5 worm cellular contexts compared by ENCODE assay signal in genomic region chrIII:5108746-5109145, ce11.
A peak's percentile ranks its signal among the peaks of the same experiment; 100 is the strongest.
TF ChIP-seq lines count a peak whose summit lies in the region.

No protein-coding gene starts in this region.

TF ChIP-seq in whole organism, L1 larva, 84 proteins besides CTCF, POLR2A, EP300 and RAD21 (continues in another document):
- TF ChIP-seq dpl-1 (GFP tag; optimal IDR thresholded peaks at IDR 0.05; lab: Kevin White, UChicago) (peak; percentile 55 to 69 (median 68)), nhr-90 (tag; optimal IDR thresholded peaks at IDR 0.05; lab: Kevin White, UChicago; ENCODE audit: poor library complexity) (peak; percentile 57), isw-1 (GFP tag; IDR thresholded peaks at IDR 0.05; lab: Robert Waterston, UW) (peak; percentile 40; the same call in 1 of the 2 replicates), sup-37 (GFP tag; optimal IDR thresholded peaks at IDR 0.05; lab: Kevin White, UChicago) (no peak), swsn-7 (tag; optimal IDR thresholded peaks at IDR 0.05; lab: Kevin White, UChicago) (peak; percentile 52), nhr-85 (tag; lab: Kevin White, UChicago) (peak; percentile 54), irx-1 (tag; optimal IDR thresholded peaks at IDR 0.05; lab: Kevin White, UChicago) (peak; percentile 36), hpl-2 (GFP tag; optimal IDR thresholded peaks at IDR 0.05; lab: Kevin White, UChicago) (no peak), tbx-2 (tag; optimal IDR thresholded peaks at IDR 0.05; lab: Kevin White, UChicago) (peak; percentile 65), nhr-77 (tag; optimal IDR thresholded peaks at IDR 0.05; lab: Kevin White, UChicago) (peak; percentile 25), C16A3.4 (tag; optimal IDR thresholded peaks at IDR 0.05; lab: Kevin White, UChicago) (peak; percentile 36), nhr-20 (tag; optimal IDR thresholded peaks at IDR 0.05; lab: Kevin White, UChicago) (peak; percentile 74), lsy-2 (tag; optimal IDR thresholded peaks at IDR 0.05; lab: Kevin White, UChicago) (peak; percentile 72 to 78), vab-15 (tag; optimal IDR thresholded peaks at IDR 0.05; lab: Kevin White, UChicago) (no peak), fkh-8 (tag; optimal IDR thresholded peaks at IDR 0.05; lab: Kevin White, UChicago) (peak; percentile 40), efl-1 (optimal IDR thresholded peaks at IDR 0.05; lab: Kevin White, UChicago) (peak; percentile 76 to 80), efl-1 (GFP tag; optimal IDR thresholded peaks at IDR 0.05 in 1 of 2; lab: Kevin White, UChicago) (peak; percentile 71 to 94), nhr-237 (tag; optimal IDR thresholded peaks at IDR 0.05; lab: Kevin White, UChicago) (no peak)

TF ChIP-seq in whole organism, L3 larva, 47 proteins besides CTCF, POLR2A, EP300 and RAD21 (continues in another document):
- TF ChIP-seq lin-15B (tag; optimal IDR thresholded peaks at IDR 0.05; lab: Kevin White, UChicago) (peak; percentile 86), ztf-4 (tag; optimal IDR thresholded peaks at IDR 0.05; lab: Kevin White, UChicago) (no peak), zag-1 (tag; optimal IDR thresholded peaks at IDR 0.05; lab: Kevin White, UChicago) (no peak), ztf-11 (tag; optimal IDR thresholded peaks at IDR 0.05; lab: Kevin White, UChicago) (no peak), unc-62 (GFP tag; optimal IDR thresholded peaks at IDR 0.05; lab: Kevin White, UChicago) (no peak), daf-12 (tag; optimal IDR thresholded peaks at IDR 0.05; lab: Kevin White, UChicago) (no peak), egl-5 (tag; optimal IDR thresholded peaks at IDR 0.05; lab: Kevin White, UChicago) (peak; percentile 54), nhr-76 (tag; optimal IDR thresholded peaks at IDR 0.05; lab: Kevin White, UChicago) (no peak), ZK546.5 (tag; optimal IDR thresholded peaks at IDR 0.05; lab: Kevin White, UChicago) (no peak), fos-1 (tag; optimal IDR thresholded peaks at IDR 0.05; lab: Kevin White, UChicago) (no peak), jun-1 (tag; optimal IDR thresholded peaks at IDR 0.05; lab: Kevin White, UChicago) (no peak), R02D3.7 (tag; optimal IDR thresholded peaks at IDR 0.05; lab: Kevin White, UChicago) (no peak), pha-4 (tag; optimal IDR thresholded peaks at IDR 0.05; lab: Kevin White, UChicago) (peak; percentile 71), pqm-1 (tag; optimal IDR thresholded peaks at IDR 0.05; lab: Kevin White, UChicago) (peak; percentile 40), elt-2 (tag; optimal IDR thresholded peaks at IDR 0.05; lab: Kevin White, UChicago) (peak; percentile 30), nhr-43 (tag; optimal IDR thresholded peaks at IDR 0.05; lab: Kevin White, UChicago; ENCODE audit: poor library complexity, severe bottlenecking) (peak; percentile 21), nhr-11 (tag; optimal IDR thresholded peaks at IDR 0.05; lab: Kevin White, UChicago) (no peak), skn-1 (tag; optimal IDR thresholded peaks at IDR 0.05; lab: Kevin White, UChicago) (peak; percentile 25), mdl-1 (tag; optimal IDR thresholded peaks at IDR 0.05; lab: Kevin White, UChicago) (no peak), tbx-2 (tag; optimal IDR thresholded peaks at IDR 0.05; lab: Kevin White, UChicago) (no peak)

TF ChIP-seq in whole organism, early embryonic, 17 proteins besides CTCF, POLR2A, EP300 and RAD21:
- TF ChIP-seq tra-4 (tag; optimal IDR thresholded peaks at IDR 0.05; lab: Kevin White, UChicago) (no peak), tbx-11 (GFP tag; IDR thresholded peaks at IDR 0.05; lab: Robert Waterston, UW) (no peak), B0310.2 (tag; optimal IDR thresholded peaks at IDR 0.05; lab: Kevin White, UChicago) (no peak), sea-1 (GFP tag; conservative IDR thresholded peaks at IDR 0.05; lab: Robert Waterston, UW) (no peak), hmg-4 (GFP tag; optimal IDR thresholded peaks at IDR 0.05; lab: Kevin White, UChicago) (peak; percentile 53), ceh-36 (tag; optimal IDR thresholded peaks at IDR 0.05; lab: Kevin White, UChicago) (no peak), F13C5.2 (tag; optimal IDR thresholded peaks at IDR 0.05; lab: Kevin White, UChicago) (peak; percentile 32), ama-1 (optimal IDR thresholded peaks at IDR 0.05; lab: Kevin White, UChicago) (no peak), ceh-13 (GFP tag; optimal IDR thresholded peaks at IDR 0.05; lab: Kevin White, UChicago) (no peak), flt-1 (GFP tag; IDR thresholded peaks at IDR 0.05; lab: Robert Waterston, UW) (no peak), aly-1 (tag; optimal IDR thresholded peaks at IDR 0.05; lab: Kevin White, UChicago) (no peak), hmbx-1 (tag; optimal IDR thresholded peaks at IDR 0.05; lab: Kevin White, UChicago) (no peak)

TF ChIP-seq in whole organism, midembryonic, 9 proteins besides CTCF, POLR2A, EP300 and RAD21:
- TF ChIP-seq ztf-23 (GFP tag; IDR thresholded peaks at IDR 0.05; lab: Robert Waterston, UW) (peak; percentile 57; the same call in 1 of the 2 replicates), T22C8.4 (GFP tag; IDR thresholded peaks at IDR 0.05; lab: Robert Waterston, UW) (no peak)

TF ChIP-seq in whole organism, young adult, 124 proteins besides CTCF, POLR2A, EP300 and RAD21:
- TF ChIP-seq attf-6 (GFP tag; IDR thresholded peaks at IDR 0.05; lab: Robert Waterston, UW) (no peak), hmg-1.2 (GFP tag; IDR thresholded peaks at IDR 0.05; lab: Robert Waterston, UW) (peak; percentile 79), madf-6 (GFP tag; IDR thresholded peaks at IDR 0.05; lab: Robert Waterston, UW) (peak; percentile 57; the same call in 1 of the 2 replicates), ZK185.1 (tag; optimal IDR thresholded peaks at IDR 0.05; lab: Kevin White, UChicago; ENCODE audit: poor library complexity, severe bottlenecking) (peak; percentile 47), sea-2 (GFP tag; IDR thresholded peaks at IDR 0.05; lab: Robert Waterston, UW) (no peak), madf-8 (GFP tag; conservative IDR thresholded peaks at IDR 0.05; lab: Robert Waterston, UW) (0 out of 2 replicates have a peak, but pooled peaks have one; percentile 28), ekl-4 (GFP tag; IDR thresholded peaks at IDR 0.05; lab: Robert Waterston, UW) (0 out of 2 replicates have a peak, but pooled peaks have one; percentile 13), snpc-1.1 (tag; optimal IDR thresholded peaks at IDR 0.05; lab: Kevin White, UChicago; ENCODE audit: insufficient read depth) (no peak), nhr-80 (tag; optimal IDR thresholded peaks at IDR 0.05; lab: Kevin White, UChicago) (peak; percentile 47), mcd-1 (GFP tag; IDR thresholded peaks at IDR 0.05; lab: Robert Waterston, UW) (peak; percentile 45), ztf-18 (tag; optimal IDR thresholded peaks at IDR 0.05; lab: Kevin White, UChicago) (peak; percentile 30), attf-5 (GFP tag; optimal IDR thresholded peaks at IDR 0.05; lab: Kevin White, UChicago) (peak; percentile 68), snpc-1.3 (tag; optimal IDR thresholded peaks at IDR 0.05; lab: Kevin White, UChicago; ENCODE audit: insufficient read depth) (no peak), F23B12.7 (tag; optimal IDR thresholded peaks at IDR 0.05; lab: Kevin White, UChicago; ENCODE audit: insufficient read depth) (peak; percentile 5), efl-1 (GFP tag; optimal IDR thresholded peaks at IDR 0.05; lab: Kevin White, UChicago) (peak; percentile 23), snpc-4 (GFP tag; optimal IDR thresholded peaks at IDR 0.05; lab: Kevin White, UChicago) (no peak), snpc-4 (tag; optimal IDR thresholded peaks at IDR 0.05; lab: Kevin White, UChicago) (peak in 1 of 4 experiments; percentile 42)
TF ChIP-seq in whole organism, young adult: peak in this region for 12.

Comparison
In these comparisons a context has a peak if more than half of its experiments do, and no peak if none do; other contexts are left out.
1. Of the 8 proteins assayed by ChIP-seq in both whole organism, young adult and whole organism, L1 larva: peak only in whole organism, young adult: none; only in whole organism, L1 larva: dpl-1, lin-35 and nhr-90; in both: efl-1; in neither: 3; mixed calls (peak in some experiments, not most) for 1.